Fruit fly (Drosophila melanogaster) whole organism, prepupa: ENCODE data around the gene CG5614.

Experiments used
- CG4318 ChIP-seq: fragments of 200-800 bp; sonication (Bioruptor generic); optimal IDR thresholded peaks from 3 replicates; lab custom pipeline; 2017; ENCODE audit warnings: missing biosample characterization, mild to moderate bottlenecking, missing genetic modification characterization
- Ets21C ChIP-seq: fragments of 200-800 bp; sonication (Bioruptor generic); optimal IDR thresholded peaks from 3 replicates; lab custom pipeline; 2016; ENCODE audit warnings: missing biosample characterization, missing genetic modification characterization
- Hr38 ChIP-seq: sonication (Bioruptor generic); optimal IDR thresholded peaks from 2 replicates; lab custom pipeline; 2016; ENCODE audit warnings: missing biosample characterization, missing genetic modification characterization
- Met ChIP-seq: fragments of 200-800 bp; sonication (Bioruptor generic); optimal IDR thresholded peaks from 3 replicates; lab custom pipeline; 2016; ENCODE audit warnings: missing biosample characterization, missing genetic modification characterization
- dac ChIP-seq: fragments of 200-800 bp; sonication (Bioruptor generic); optimal IDR thresholded peaks from 2 replicates; lab custom pipeline; 2017; ENCODE audit warnings: missing biosample characterization, mild to moderate bottlenecking, missing genetic modification characterization
- fkh ChIP-seq: fragments of 200-800 bp; sonication (Bioruptor generic); optimal IDR thresholded peaks from 3 replicates; lab custom pipeline; 2017; ENCODE audit warnings: missing biosample characterization, mild to moderate bottlenecking, missing genetic modification characterization, moderate library complexity
- vri ChIP-seq: fragments of 200-800 bp; sonication (Bioruptor generic); optimal IDR thresholded peaks from 3 replicates; lab custom pipeline; 2016; ENCODE audit warnings: missing biosample characterization, mild to moderate bottlenecking, missing genetic modification characterization

dm6 chr3R:15731446-15731845, 48.2 kb upstream of the CG5614 start, which contains the start of gene CG34274:
- TF ChIP-seq dac (GFP tag; lab: Kevin White, UChicago) (no peak), Met (no peak), vri (GFP tag; lab: Kevin White, UChicago) (no peak), fkh (GFP tag; lab: Kevin White, UChicago) (no peak), CG4318 (GFP tag; lab: Kevin White, UChicago) (no peak), Ets21C (GFP tag; lab: Kevin White, UChicago) (no peak), Hr38 (GFP tag; lab: Kevin White, UChicago) (no peak)
